Worm (Caenorhabditis elegans): Measurements from ENCODE around the gene K09C4.4.

ce11 chrX:3300582-3300981, 11.3 kb downstream of the K09C4.4 start:
- TF ChIP-seq F44E2.7 (GFP tag; IDR thresholded peaks at IDR 0.05) (no peak), ceh-32 (tag; optimal IDR thresholded peaks at IDR 0.05; ENCODE audit: poor library complexity) (no peak), lsy-2 (tag; optimal IDR thresholded peaks at IDR 0.05) (no peak), F49E8.2 (tag; optimal IDR thresholded peaks at IDR 0.05; ENCODE audit: borderline replicate concordance) (no peak), ZK546.5 (tag; optimal IDR thresholded peaks at IDR 0.05) (no peak), Y5F2A.4 (GFP tag; optimal IDR thresholded peaks at IDR 0.05) (no peak), nhr-76 (tag; optimal IDR thresholded peaks at IDR 0.05) (no peak), zag-1 (tag; optimal IDR thresholded peaks at IDR 0.05) (no peak), nhr-77 (tag; optimal IDR thresholded peaks at IDR 0.05) (no peak), lim-7 (GFP tag; IDR thresholded peaks at IDR 0.05) (no peak), pha-4 (GFP tag; IDR thresholded peaks at IDR 0.05) (no peak), pha-4 (tag; optimal IDR thresholded peaks at IDR 0.05) (no peak), fkh-10 (GFP tag; optimal IDR thresholded peaks at IDR 0.05) (no peak)
